Worm (Caenorhabditis elegans): ENCODE results near the gene Y37D8A.29.

- TF ChIP-seq elt-3 (tag; optimal IDR thresholded peaks at IDR 0.05) (no peak), unc-62 (GFP tag; optimal IDR thresholded peaks at IDR 0.05) (peak; percentile 37), elt-1 (tag; optimal IDR thresholded peaks at IDR 0.05; ENCODE audit: borderline replicate concordance, insufficient read depth) (no peak), nhr-76 (tag; optimal IDR thresholded peaks at IDR 0.05) (no peak)
Measured at ce11 chrIII:12894207-12894606, 2.7 kb upstream of the Y37D8A.29 start.

Data from whole organism, mixed stage, embryonic.